Fruit fly (Drosophila melanogaster): ENCODE data around the gene CG33223.

CG33223 gene

DNA sequence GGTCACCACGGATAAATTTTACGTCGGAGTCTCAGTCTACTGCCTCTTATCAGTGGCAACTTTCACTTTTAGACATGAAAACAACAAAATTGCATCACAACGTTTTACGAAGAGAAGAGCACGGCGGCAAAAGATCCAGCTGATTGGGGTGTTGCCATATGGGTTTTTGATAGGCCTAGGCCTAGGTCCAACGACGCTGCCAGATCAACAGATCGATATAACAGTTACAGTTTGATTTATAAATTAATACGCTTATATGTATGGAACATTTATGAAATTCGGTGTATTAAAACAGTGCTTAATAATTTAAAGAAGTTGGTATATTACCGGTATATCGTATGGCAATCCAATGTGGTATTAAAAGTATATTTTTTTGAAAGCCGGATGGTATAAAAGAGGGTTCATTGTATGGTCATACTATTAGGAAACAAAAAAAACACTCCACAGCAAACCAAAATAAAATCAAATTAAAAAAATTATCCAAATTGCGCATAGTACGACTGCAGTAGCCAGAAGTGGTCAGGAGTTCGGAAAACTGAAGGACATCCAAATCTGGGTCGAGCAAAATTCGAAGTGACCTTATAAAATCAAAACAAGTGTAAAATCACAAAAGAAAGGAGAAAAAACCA lies 46.9 kb downstream of the CG33223 start, which contains the start of gene CG1440 (continued):
- TF ChIP-seq hb (GFP tag; IDR thresholded peaks at IDR 0.05; ENCODE audit: partially characterized antibody), result no peak
- no peak for TF ChIP-seq CG7372 (GFP tag; IDR thresholded peaks at IDR 0.05)
- no peak for TF ChIP-seq CG10274 (GFP tag; optimal IDR thresholded peaks at IDR 0.05)
- peak; percentile 30 for TF ChIP-seq Sry-δ (GFP tag; optimal IDR thresholded peaks at IDR 0.05)
- no peak for TF ChIP-seq CG17186 (GFP tag; optimal IDR thresholded peaks at IDR 0.05)
- no peak for TF ChIP-seq Optix (GFP tag; IDR thresholded peaks at IDR 0.05)
- TF ChIP-seq CG11504 (tag; optimal IDR thresholded peaks at IDR 0.05), result no peak
- peak; percentile 84 for TF ChIP-seq pzg (GFP tag; optimal IDR thresholded peaks at IDR 0.05)
- TF ChIP-seq CG6813 (GFP tag; optimal IDR thresholded peaks at IDR 0.05), result peak; percentile 21
- TF ChIP-seq HLH3B (GFP tag; IDR thresholded peaks at IDR 0.05), result no peak
- TF ChIP-seq p53 (GFP tag; optimal IDR thresholded peaks at IDR 0.05), result no peak
- TF ChIP-seq CG5180 (GFP tag; optimal IDR thresholded peaks at IDR 0.05), result no peak
- TF ChIP-seq CG8290 (GFP tag; optimal IDR thresholded peaks at IDR 0.05), result no peak
- TF ChIP-seq CG8290 (tag; optimal IDR thresholded peaks at IDR 0.05), result no peak
- no peak for TF ChIP-seq CHES-1-like (GFP tag; optimal IDR thresholded peaks at IDR 0.05)
- no peak for TF ChIP-seq ham (GFP tag; IDR thresholded peaks at IDR 0.05)
- TF ChIP-seq sna (GFP tag; IDR thresholded peaks at IDR 0.05; ENCODE audit: partially characterized antibody), result no peak
- TF ChIP-seq CG32772 (GFP tag; IDR thresholded peaks at IDR 0.05), result peak; percentile 35; the same call in 1 of the 2 replicates
- TF ChIP-seq prd (optimal IDR thresholded peaks at IDR 0.05), result no peak
- 0 out of 3 replicates have a peak, but pooled peaks have one; percentile 29 for TF ChIP-seq prd (GFP tag; IDR thresholded peaks at IDR 0.05)
- no peak for TF ChIP-seq zen2 (GFP tag; IDR thresholded peaks at IDR 0.05; ENCODE audit: partially characterized antibody)
- TF ChIP-seq CkIIα-i1 (GFP tag; IDR thresholded peaks at IDR 0.05), result no peak
- TF ChIP-seq CG13424 (tag; optimal IDR thresholded peaks at IDR 0.05), result peak; percentile 14
- TF ChIP-seq CG14710 (tag; optimal IDR thresholded peaks at IDR 0.05), result peak; percentile 78
- TF ChIP-seq zfh2 (GFP tag; optimal IDR thresholded peaks at IDR 0.05), result no peak
- peak; percentile 40 for TF ChIP-seq HLH54F (GFP tag; optimal IDR thresholded peaks at IDR 0.05)
- TF ChIP-seq trem (tag; optimal IDR thresholded peaks at IDR 0.05), result peak; percentile 64
- TF ChIP-seq tup (GFP tag; optimal IDR thresholded peaks at IDR 0.05), result no peak
- no peak for TF ChIP-seq CG14965 (GFP tag; optimal IDR thresholded peaks at IDR 0.05; ENCODE audit: borderline replicate concordance)
- no peak for TF ChIP-seq Atf-2 (GFP tag; optimal IDR thresholded peaks at IDR 0.05)
- TF ChIP-seq shn (GFP tag; optimal IDR thresholded peaks at IDR 0.05), result no peak
- TF ChIP-seq mam (GFP tag; optimal IDR thresholded peaks at IDR 0.05), result no peak
- TF ChIP-seq CG13287 (GFP tag; IDR thresholded peaks at IDR 0.05; ENCODE audit: partially characterized antibody), result no peak; the same call in 1 of the 2 replicates
- TF ChIP-seq Poxn (GFP tag; IDR thresholded peaks at IDR 0.05), result no peak

DNA sequence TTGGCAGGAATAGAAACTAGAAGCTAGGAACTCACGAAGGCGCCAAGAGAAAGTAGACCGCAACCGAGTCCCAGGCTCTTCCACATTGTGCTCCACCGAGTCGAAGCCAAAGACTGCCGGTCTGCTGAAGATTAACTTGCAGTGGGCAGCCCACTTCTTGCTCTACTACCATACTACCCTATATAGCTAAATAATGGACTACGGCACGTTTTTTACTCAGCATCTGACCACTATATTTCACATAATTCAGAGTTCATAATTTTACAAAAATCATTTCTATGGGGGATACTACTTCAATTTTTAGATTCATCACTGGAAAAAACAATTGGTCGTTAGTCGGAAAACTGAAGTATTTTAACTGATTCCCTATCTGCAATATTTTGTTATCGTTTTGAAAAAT lies 50.0 kb downstream of the CG33223 start, which contains the start of gene CG32712:
CG32712 (minus strand) TSS at position 101 of the 400 bp plus-strand sequence.
- TF ChIP-seq HHEX (GFP tag; optimal IDR thresholded peaks at IDR 0.05), result no peak
- no peak for TF ChIP-seq ATbp (GFP tag; optimal IDR thresholded peaks at IDR 0.05)
- TF ChIP-seq nerfin-1 (tag; optimal IDR thresholded peaks at IDR 0.05), result no peak
- no peak for TF ChIP-seq Lpt (GFP tag; optimal IDR thresholded peaks at IDR 0.05)
- TF ChIP-seq dan (GFP tag; IDR thresholded peaks at IDR 0.05), result no peak
- TF ChIP-seq Tbp (GFP tag; optimal IDR thresholded peaks at IDR 0.05), result no peak
- TF ChIP-seq CG3281 (GFP tag; optimal IDR thresholded peaks at IDR 0.05), result no peak
- TF ChIP-seq CG17328 (GFP tag; IDR thresholded peaks at IDR 0.05), result no peak
- no peak for TF ChIP-seq CG10565 (GFP tag; optimal IDR thresholded peaks at IDR 0.05)
- TF ChIP-seq peb (GFP tag; IDR thresholded peaks at IDR 0.05), result no peak
- TF ChIP-seq GATAe (GFP tag; conservative IDR thresholded peaks at IDR 0.05), result no peak
- no peak for TF ChIP-seq CG33557 (GFP tag; optimal IDR thresholded peaks at IDR 0.05)
- no peak for TF ChIP-seq zen (tag; optimal IDR thresholded peaks at IDR 0.05)
- no peak for TF ChIP-seq ab (GFP tag; optimal IDR thresholded peaks at IDR 0.05)
- TF ChIP-seq inv (GFP tag; IDR thresholded peaks at IDR 0.05; ENCODE audit: partially characterized antibody), result no peak
- TF ChIP-seq croc (GFP tag; conservative IDR thresholded peaks at IDR 0.05), result no peak
- no peak for TF ChIP-seq CG12236 (GFP tag; optimal IDR thresholded peaks at IDR 0.05)
- no peak for TF ChIP-seq CG10654 (GFP tag; optimal IDR thresholded peaks at IDR 0.05)
- no peak for TF ChIP-seq so (GFP tag; IDR thresholded peaks at IDR 0.05)
